Worm (Caenorhabditis elegans): ENCODE measurements around the gene F56B6.6.

The F56B6.6 gene

ce11 chrX:3532919-3533318, at the start of gene F56B6.6:
Gene F56B6.6 (minus strand): TSS chrX:3533019.
- no peak for TF ChIP-seq syd-9 (tag; optimal IDR thresholded peaks at IDR 0.05)
- TF ChIP-seq ceh-14 (tag; optimal IDR thresholded peaks at IDR 0.05) = no peak
- no peak for TF ChIP-seq ceh-24 (tag; optimal IDR thresholded peaks at IDR 0.05)
- no peak for TF ChIP-seq ceh-31 (tag; optimal IDR thresholded peaks at IDR 0.05)

ce11 chrX:3581813-3582212, 49.0 kb upstream of the F56B6.6 start:
- TF ChIP-seq ceh-22 (tag; optimal IDR thresholded peaks at IDR 0.05) (no peak), F13H6.1 (tag; optimal IDR thresholded peaks at IDR 0.05) (no peak), ceh-45 (GFP tag; IDR thresholded peaks at IDR 0.05) (no peak), C38D4.7 (GFP tag; optimal IDR thresholded peaks at IDR 0.05) (no peak), pax-1 (tag; optimal IDR thresholded peaks at IDR 0.05) (no peak), pat-9 (tag; optimal IDR thresholded peaks at IDR 0.05) (no peak), fkh-10 (GFP tag; optimal IDR thresholded peaks at IDR 0.05) (no peak)

- TF ChIP-seq pqm-1 (tag; optimal IDR thresholded peaks at IDR 0.05) (peak; percentile 37), tbx-7 (tag; optimal IDR thresholded peaks at IDR 0.05) (no peak), ceh-6 (GFP tag; optimal IDR thresholded peaks at IDR 0.05) (no peak), elt-2 (tag; optimal IDR thresholded peaks at IDR 0.05) (peak; percentile 97)
These were observed 43.4 kb upstream of the F56B6.6 start, which contains the start of gene ckc-1 for ce11 chrX:3576239-3576638. Gene ckc-1 (plus strand): TSS chrX:3576606.

ce11 chrX:3573482-3573881, 40.7 kb upstream of the F56B6.6 start, which contains the start of gene T27A10.5:
Gene T27A10.5 (minus strand): TSS chrX:3573582.
- TF ChIP-seq nhr-11 (tag; optimal IDR thresholded peaks at IDR 0.05) (no peak), pha-4 (tag; optimal IDR thresholded peaks at IDR 0.05) (no peak), fkh-6 (tag; optimal IDR thresholded peaks at IDR 0.05) (no peak), C38D4.7 (GFP tag; optimal IDR thresholded peaks at IDR 0.05) (no peak), pat-9 (tag; optimal IDR thresholded peaks at IDR 0.05) (no peak), ceh-22 (tag; optimal IDR thresholded peaks at IDR 0.05) (no peak), tbx-7 (tag; optimal IDR thresholded peaks at IDR 0.05) (no peak), T23F11.4 (GFP tag; optimal IDR thresholded peaks at IDR 0.05) (no peak), elt-2 (tag; optimal IDR thresholded peaks at IDR 0.05) (no peak), hlh-30 (tag; optimal IDR thresholded peaks at IDR 0.05; ENCODE audit: insufficient read depth) (no peak), rnt-1 (tag; optimal IDR thresholded peaks at IDR 0.05) (no peak), unc-42 (tag; optimal IDR thresholded peaks at IDR 0.05) (no peak), pax-1 (tag; optimal IDR thresholded peaks at IDR 0.05) (no peak), ceh-30 (tag; optimal IDR thresholded peaks at IDR 0.05) (no peak)

ce11 chrX:3572490-3572889, 39.7 kb upstream of the F56B6.6 start, which contains the start of gene vit-3:
Gene vit-3 (minus strand): TSS chrX:3572549.
- TF ChIP-seq K02D7.2 (tag; optimal IDR thresholded peaks at IDR 0.05) (no peak), nhr-232 (tag; optimal IDR thresholded peaks at IDR 0.05) (no peak), odd-2 (tag; optimal IDR thresholded peaks at IDR 0.05) (no peak), unc-3 (GFP tag; conservative IDR thresholded peaks at IDR 0.05) (no peak), unc-3 (tag; optimal IDR thresholded peaks at IDR 0.05) (no peak), hlh-30 (tag; optimal IDR thresholded peaks at IDR 0.05; ENCODE audit: insufficient read depth) (no peak), ceh-48 (tag; optimal IDR thresholded peaks at IDR 0.05) (no peak), C38D4.7 (GFP tag; optimal IDR thresholded peaks at IDR 0.05) (no peak), dve-1 (tag; optimal IDR thresholded peaks at IDR 0.05) (no peak), dmd-4 (tag; optimal IDR thresholded peaks at IDR 0.05; ENCODE audit: borderline replicate concordance) (no peak)

- TF ChIP-seq unc-86 (tag; optimal IDR thresholded peaks at IDR 0.05) = no peak
- no peak for TF ChIP-seq T23F11.4 (GFP tag; optimal IDR thresholded peaks at IDR 0.05)
- TF ChIP-seq elt-4 (tag; optimal IDR thresholded peaks at IDR 0.05) = no peak
- TF ChIP-seq tbx-7 (tag; optimal IDR thresholded peaks at IDR 0.05) = no peak
- TF ChIP-seq pqm-1 (tag; optimal IDR thresholded peaks at IDR 0.05) = no peak
- no peak for TF ChIP-seq sdc-2 (tag; optimal IDR thresholded peaks at IDR 0.05)
- no peak for TF ChIP-seq unc-3 (GFP tag; conservative IDR thresholded peaks at IDR 0.05)
- TF ChIP-seq unc-3 (tag; optimal IDR thresholded peaks at IDR 0.05) = no peak
- no peak for TF ChIP-seq hlh-30 (tag; optimal IDR thresholded peaks at IDR 0.05; ENCODE audit: insufficient read depth)
- TF ChIP-seq C08G9.2 (tag; optimal IDR thresholded peaks at IDR 0.05) = no peak
These were observed 34.0 kb upstream of the F56B6.6 start for ce11 chrX:3566856-3567255.
